Fruit fly (Drosophila melanogaster) whole organism, embryonic: ENCODE measurements around the gene Tim8.

Source experiments
- Atf-2 ChIP-seq: fragments of 200-800 bp; sonication (Bioruptor generic); optimal IDR thresholded peaks from 2 replicates; lab custom pipeline; 2016; ENCODE audit warnings: missing biosample characterization, missing genetic modification characterization
- CG10462 ChIP-seq: fragments of 200-800 bp; sonication (Bioruptor generic); optimal IDR thresholded peaks from 2 replicates; lab custom pipeline; 2016; ENCODE audit warnings: missing biosample characterization, missing genetic modification characterization
- CG11093 ChIP-seq: fragments of 200-800 bp; sonication (Bioruptor generic); IDR thresholded peaks from 3 replicates; pipeline ENCODE4 v1.3.6; 2022; ENCODE audit warnings: missing biosample characterization, missing genetic modification characterization
- CG11560 ChIP-seq: fragments of 200-800 bp; sonication (Bioruptor generic); IDR thresholded peaks from 3 replicates; pipeline ENCODE4 v1.3.6; 2022; ENCODE audit warnings: missing biosample characterization, missing genetic modification characterization
- CG11696 ChIP-seq: fragments of 200-800 bp; sonication (Bioruptor generic); IDR thresholded peaks from 2 replicates; pipeline ENCODE4 v1.3.6; 2022; ENCODE audit warnings: missing biosample characterization, missing genetic modification characterization
- CG13424 ChIP-seq: fragments of 200-800 bp; sonication (Bioruptor generic); optimal IDR thresholded peaks from 2 replicates; lab custom pipeline; 2019; ENCODE audit warnings: missing biosample characterization, mild to moderate bottlenecking, missing genetic modification characterization, moderate library complexity
- CG15514 ChIP-seq: fragments of 200-800 bp; sonication (Bioruptor generic); optimal IDR thresholded peaks from 3 replicates; lab custom pipeline; 2017; ENCODE audit warnings: missing biosample characterization, missing genetic modification characterization, mild to moderate bottlenecking, moderate library complexity, missing genetic modification reagents
- CG17612 ChIP-seq: fragments of 200-800 bp; sonication (Bioruptor generic); IDR thresholded peaks from 2 replicates; pipeline ENCODE4 v1.3.6; 2022; ENCODE audit warnings: missing biosample characterization, missing genetic modification characterization
- CG1832 ChIP-seq: fragments of 200-800 bp; sonication (Bioruptor generic); optimal IDR thresholded peaks from 2 replicates; lab custom pipeline; 2017; ENCODE audit warnings: missing biosample characterization, mild to moderate bottlenecking, missing genetic modification characterization, inconsistent platforms
- CG3281 ChIP-seq: fragments of 200-800 bp; sonication (Bioruptor generic); optimal IDR thresholded peaks from 3 replicates; lab custom pipeline; 2017; ENCODE audit warnings: missing biosample characterization, mild to moderate bottlenecking, missing genetic modification characterization
- CG33213 ChIP-seq: fragments of 200-800 bp; sonication (Bioruptor generic); optimal IDR thresholded peaks from 3 replicates; lab custom pipeline; 2016; ENCODE audit warnings: missing biosample characterization, missing genetic modification characterization
- CG6272 ChIP-seq: fragments of 200-800 bp; sonication (Bioruptor generic); IDR thresholded peaks from 2 replicates; pipeline ENCODE4 v1.3.6; 2022; ENCODE audit warnings: missing biosample characterization, missing genetic modification characterization
- CG6654 ChIP-seq: fragments of 200-800 bp; sonication (Bioruptor generic); optimal IDR thresholded peaks from 2 replicates; lab custom pipeline; 2017; ENCODE audit warnings: missing biosample characterization, mild to moderate bottlenecking, missing genetic modification characterization
- CG6683 ChIP-seq: fragments of 200-800 bp; sonication (Bioruptor generic); optimal IDR thresholded peaks from 2 replicates; lab custom pipeline; 2017; ENCODE audit warnings: missing biosample characterization, mild to moderate bottlenecking, missing genetic modification characterization, missing genetic modification reagents
- CG7357 ChIP-seq: fragments of 200-800 bp; sonication (Bioruptor generic); IDR thresholded peaks from 3 replicates; pipeline ENCODE4 v1.3.6; 2022; ENCODE audit warnings: missing biosample characterization, missing genetic modification characterization
- CG8944 ChIP-seq: fragments of 200-800 bp; sonication (Bioruptor generic); optimal IDR thresholded peaks from 3 replicates; lab custom pipeline; 2016; ENCODE audit warnings: missing biosample characterization, missing genetic modification characterization
- CG9817 ChIP-seq: fragments of 200-800 bp; sonication (Bioruptor generic); optimal IDR thresholded peaks from 2 replicates; lab custom pipeline; 2018; ENCODE audit warnings: missing biosample characterization, mild to moderate bottlenecking, missing genetic modification characterization, moderate library complexity
- E2f1 ChIP-seq: fragments of 200-800 bp; sonication (Bioruptor generic); IDR thresholded peaks from 2 replicates; pipeline ENCODE4 v1.3.6; 2022; ENCODE audit warnings: missing biosample characterization, missing genetic modification characterization
- Gug ChIP-seq: fragments of 200-800 bp; sonication (Bioruptor generic); IDR thresholded peaks from 4 replicates; pipeline ENCODE4 v1.3.6; 2022; ENCODE audit warnings: missing biosample characterization, missing genetic modification characterization
- Hr39 ChIP-seq: fragments of >200 bp; optimal IDR thresholded peaks from 2 replicates; lab custom pipeline; 2017
- MBD-R2 ChIP-seq: fragments of 200-800 bp; sonication (Bioruptor generic); IDR thresholded peaks from 2 replicates; pipeline ENCODE4 v1.3.6; 2022; ENCODE audit warnings: missing biosample characterization, missing genetic modification characterization
- Myb ChIP-seq: fragments of 200-800 bp; sonication (Bioruptor generic); optimal IDR thresholded peaks from 2 replicates; lab custom pipeline; 2016; ENCODE audit warnings: missing biosample characterization, missing genetic modification characterization
- NC2β ChIP-seq: fragments of 200-800 bp; sonication (Bioruptor generic); optimal IDR thresholded peaks from 2 replicates; lab custom pipeline; 2016; ENCODE audit warnings: missing biosample characterization, missing genetic modification characterization
- Nf-YC ChIP-seq: fragments of 200-800 bp; optimal IDR thresholded peaks from 3 replicates; lab custom pipeline; 2019; ENCODE audit warnings: missing biosample characterization, mild to moderate bottlenecking, missing genetic modification characterization, moderate library complexity
- Oaz ChIP-seq: fragments of 200-800 bp; sonication (Bioruptor generic); IDR thresholded peaks from 2 replicates; pipeline ENCODE4 v1.3.6; 2022; ENCODE audit warnings: missing biosample characterization, missing genetic modification characterization
- PHDP ChIP-seq: fragments of 200-800 bp; sonication (Bioruptor generic); optimal IDR thresholded peaks from 3 replicates; lab custom pipeline; 2018; ENCODE audit warnings: missing biosample characterization, mild to moderate bottlenecking, missing genetic modification characterization, moderate library complexity
- Taf1 ChIP-seq: fragments of 200-800 bp; sonication (Bioruptor generic); IDR thresholded peaks from 2 replicates; pipeline ENCODE4 v1.3.6; 2022; ENCODE audit warnings: missing biosample characterization, missing genetic modification characterization
- Trl ChIP-seq, 3 experiments: fragments of >200 bp in 2 of 3; fragments of 200-800 bp in 1 of 3; sonication (Bioruptor generic) in 1 of 3; optimal IDR thresholded peaks; 2 replicates in 1 of 3; 3 replicates in 2 of 3; lab custom pipeline; 2016 to 2017; ENCODE audit warnings: missing biosample characterization in 1 of 3, missing genetic modification characterization in 1 of 3
- ci ChIP-seq: fragments of 200-800 bp; sonication (Bioruptor generic); IDR thresholded peaks from 3 replicates; pipeline ENCODE4 v1.3.6; 2022; ENCODE audit warnings: missing biosample characterization, missing genetic modification characterization
- dpn ChIP-seq, 2 experiments: fragments of 200-800 bp; sonication (Bioruptor generic); optimal IDR thresholded peaks; 3 replicates each; lab custom pipeline; 2016; ENCODE audit warnings: missing biosample characterization in 2 of 2, missing genetic modification characterization in 2 of 2
- fd3F ChIP-seq: fragments of 200-800 bp; sonication (Bioruptor generic); optimal IDR thresholded peaks from 2 replicates; lab custom pipeline; 2018; ENCODE audit warnings: missing biosample characterization, mild to moderate bottlenecking, missing genetic modification characterization, moderate library complexity
- gcm ChIP-seq: fragments of 200-800 bp; sonication (Bioruptor generic); optimal IDR thresholded peaks from 2 replicates; lab custom pipeline; 2019; ENCODE audit warnings: missing biosample characterization, mild to moderate bottlenecking, missing genetic modification characterization, moderate library complexity
- her ChIP-seq: fragments of 200-800 bp; sonication (Bioruptor generic); optimal IDR thresholded peaks from 2 replicates; lab custom pipeline; 2016; ENCODE audit warnings: missing biosample characterization, missing genetic modification characterization
- hkb ChIP-seq, 2 experiments: fragments of 200-800 bp in 1 of 2; fragments of >200 bp in 1 of 2; sonication (Bioruptor generic) in 1 of 2; IDR thresholded peaks in 1 of 2; optimal IDR thresholded peaks in 1 of 2; 2 replicates each; pipeline versions ENCODE4 v1.3.6 to Lab custom; 2017 to 2022; ENCODE audit warnings: missing biosample characterization in 1 of 2, missing genetic modification characterization in 1 of 2
- ind ChIP-seq: fragments of 200-800 bp; sonication (Bioruptor generic); optimal IDR thresholded peaks from 3 replicates; lab custom pipeline; 2016; ENCODE audit warnings: missing biosample characterization, missing genetic modification characterization
- kay ChIP-seq: fragments of 200-800 bp; sonication (Bioruptor generic); optimal IDR thresholded peaks from 2 replicates; lab custom pipeline; 2016; ENCODE audit warnings: missing biosample characterization, missing genetic modification characterization
- lilli ChIP-seq: fragments of 200-800 bp; sonication (Bioruptor generic); optimal IDR thresholded peaks from 3 replicates; lab custom pipeline; 2016; ENCODE audit warnings: missing biosample characterization, missing genetic modification characterization
- lmd ChIP-seq: fragments of 200-800 bp; sonication (Bioruptor generic); IDR thresholded peaks from 2 replicates; pipeline ENCODE4 v1.3.6; 2022; ENCODE audit warnings: missing biosample characterization, missing genetic modification characterization
- luna ChIP-seq: fragments of 200-800 bp; sonication (Bioruptor generic); optimal IDR thresholded peaks from 2 replicates; lab custom pipeline; 2016; ENCODE audit warnings: missing biosample characterization, missing genetic modification characterization
- mirr ChIP-seq: fragments of 200-800 bp; sonication (Bioruptor generic); optimal IDR thresholded peaks from 3 replicates; lab custom pipeline; 2018; ENCODE audit warnings: missing biosample characterization, mild to moderate bottlenecking, missing genetic modification characterization
- onecut ChIP-seq: fragments of 200-800 bp; sonication (Bioruptor generic); IDR thresholded peaks from 2 replicates; pipeline ENCODE4 v1.3.6; 2022; ENCODE audit warnings: missing biosample characterization, missing genetic modification characterization
- ranshi ChIP-seq: fragments of 200-800 bp; sonication (Bioruptor generic); IDR thresholded peaks from 2 replicates; pipeline ENCODE4 v1.3.6; 2022; ENCODE audit warnings: missing biosample characterization, missing genetic modification characterization
- salm ChIP-seq: fragments of 200-800 bp; sonication (Bioruptor generic); optimal IDR thresholded peaks from 2 replicates; lab custom pipeline; 2018; ENCODE audit warnings: missing biosample characterization, mild to moderate bottlenecking, missing genetic modification characterization
- sisA ChIP-seq: fragments of 200-800 bp; sonication (Bioruptor generic); IDR thresholded peaks from 2 replicates; pipeline ENCODE4 v1.3.6; 2022; ENCODE audit warnings: missing biosample characterization, missing genetic modification characterization
- ssp ChIP-seq: fragments of 200-800 bp; sonication (Bioruptor generic); IDR thresholded peaks from 2 replicates; pipeline ENCODE4 v1.3.6; 2022; ENCODE audit warnings: missing biosample characterization, missing genetic modification characterization
- stc ChIP-seq: fragments of 200-800 bp; sonication (Bioruptor generic); IDR thresholded peaks from 2 replicates; pipeline ENCODE4 v1.3.6; 2022; ENCODE audit warnings: missing biosample characterization, missing genetic modification characterization
- sug ChIP-seq: fragments of 200-800 bp; optimal IDR thresholded peaks from 2 replicates; lab custom pipeline; 2019; ENCODE audit warnings: missing biosample characterization, mild to moderate bottlenecking, missing genetic modification characterization, moderate library complexity
- tgo ChIP-seq: fragments of 200-800 bp; sonication (Bioruptor generic); IDR thresholded peaks from 3 replicates; pipeline ENCODE4 v1.3.6; 2022; ENCODE audit warnings: missing biosample characterization, missing genetic modification characterization
- tx ChIP-seq: fragments of 200-800 bp; sonication (Bioruptor generic); optimal IDR thresholded peaks from 2 replicates; lab custom pipeline; 2016; ENCODE audit warnings: missing biosample characterization, missing genetic modification characterization
- wdn ChIP-seq: fragments of 200-800 bp; sonication (Bioruptor generic); IDR thresholded peaks from 2 replicates; pipeline ENCODE4 v1.3.6; 2022; ENCODE audit warnings: missing biosample characterization, missing genetic modification characterization

Gene Tim8

DNA sequence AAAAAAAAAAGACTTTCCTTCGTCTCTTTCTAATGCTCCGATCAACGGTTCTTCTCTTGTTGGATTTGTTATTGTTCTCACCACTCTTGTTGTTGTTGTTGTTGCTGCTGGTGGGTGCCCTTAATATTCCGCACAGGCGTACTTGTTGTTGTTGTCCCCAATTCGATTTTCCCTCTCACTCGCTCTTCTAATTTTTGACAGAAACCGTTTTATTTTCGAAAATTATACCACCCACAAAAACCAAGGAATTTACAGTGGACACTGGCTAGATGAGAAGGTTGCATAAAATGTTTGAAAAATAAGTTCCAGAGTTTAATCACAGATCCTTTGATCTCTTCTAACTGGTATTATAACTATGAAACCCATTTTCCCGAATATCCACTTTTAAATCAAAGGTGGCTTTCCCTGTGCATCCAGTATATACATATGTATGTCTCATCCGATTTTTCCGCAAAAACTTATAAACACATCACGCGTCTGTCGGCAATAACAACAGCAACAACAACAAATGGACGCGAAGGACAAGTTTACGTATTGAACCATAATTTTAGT, 23.2 kb downstream of the Tim8 start (continued):
- TF ChIP-seq Taf1 (GFP tag; lab: Robert Waterston, UW) = peak; percentile 56
- TF ChIP-seq ssp = peak; percentile 35; the same call in 1 of the 2 replicates
- peak; percentile 44 for TF ChIP-seq CG13424 (tag; lab: Kevin White, UChicago)
- no peak for TF ChIP-seq CG11696 (GFP tag; lab: Robert Waterston, UW)
- TF ChIP-seq hkb (optimal IDR thresholded peaks at IDR 0.05; lab: Kevin White, UChicago) = no peak
- TF ChIP-seq hkb (GFP tag; IDR thresholded peaks at IDR 0.05; lab: Robert Waterston, UW) = peak; percentile 56; the same call in 1 of the 2 replicates
- 0 out of 3 replicates have a peak, but pooled peaks have one; percentile 36 for TF ChIP-seq CG11093 (GFP tag; lab: Robert Waterston, UW)
- TF ChIP-seq Trl (optimal IDR thresholded peaks at IDR 0.05; lab: Kevin White, UChicago) = no peak
- peak; percentile 1 for TF ChIP-seq Trl (GFP tag; optimal IDR thresholded peaks at IDR 0.05; lab: Kevin White, UChicago)
- no peak for TF ChIP-seq her (GFP tag; lab: Kevin White, UChicago)
- peak in 1 of 2 experiments; percentile 30 for TF ChIP-seq dpn (GFP tag; optimal IDR thresholded peaks at IDR 0.05; lab: Kevin White, UChicago)
- peak; percentile 33 for TF ChIP-seq PHDP (tag; lab: Kevin White, UChicago)
- no peak for TF ChIP-seq CG1832 (GFP tag; lab: Kevin White, UChicago)
- peak; percentile 40 for TF ChIP-seq CG8944 (GFP tag; lab: Kevin White, UChicago)
- TF ChIP-seq kay = no peak
- TF ChIP-seq E2f1 (GFP tag; lab: Robert Waterston, UW) = peak; percentile 36
- peak; percentile 11; the same call in 1 of the 2 replicates for TF ChIP-seq MBD-R2 (GFP tag; lab: Robert Waterston, UW)
- TF ChIP-seq Oaz = peak; percentile 57
- TF ChIP-seq CG10462 (GFP tag; lab: Kevin White, UChicago) = no peak
- peak; percentile 63; the same call in 3 of the 4 replicates for TF ChIP-seq Gug (GFP tag; lab: Robert Waterston, UW)
- TF ChIP-seq stc = peak; percentile 68
- TF ChIP-seq tgo = peak; percentile 44; the same call in 1 of the 3 replicates
- peak; percentile 29 for TF ChIP-seq tx
- peak; percentile 10 for TF ChIP-seq luna (GFP tag; lab: Kevin White, UChicago)
- TF ChIP-seq CG6654 (GFP tag; lab: Kevin White, UChicago) = no peak
- TF ChIP-seq sisA = peak; percentile 64
- TF ChIP-seq Atf-2 (GFP tag; lab: Kevin White, UChicago) = no peak
- peak; percentile 74 for TF ChIP-seq ranshi (GFP tag; lab: Robert Waterston, UW)
- TF ChIP-seq sug (tag; lab: Kevin White, UChicago) = peak; percentile 11
- TF ChIP-seq CG11560 (tag; lab: Robert Waterston, UW) = peak; percentile 46; the same call in 1 of the 3 replicates
- TF ChIP-seq Hr39 (lab: Kevin White, UChicago) = no peak
- TF ChIP-seq lilli (GFP tag; lab: Kevin White, UChicago) = peak; percentile 43
- peak; percentile 44; the same call in 1 of the 3 replicates for TF ChIP-seq ci (GFP tag; lab: Robert Waterston, UW)
- 0 out of 2 replicates have a peak, but pooled peaks have one; percentile 44 for TF ChIP-seq CG6272 (GFP tag; lab: Robert Waterston, UW)
- peak; percentile 46 for TF ChIP-seq fd3F
- TF ChIP-seq onecut (GFP tag; lab: Robert Waterston, UW) = no peak
- TF ChIP-seq CG33213 (GFP tag; lab: Kevin White, UChicago) = no peak
- TF ChIP-seq gcm = no peak
- TF ChIP-seq ind (GFP tag; lab: Kevin White, UChicago) = peak; percentile 45
- peak; percentile 5 for TF ChIP-seq CG15514
- no peak for TF ChIP-seq Myb (GFP tag; lab: Kevin White, UChicago)
- TF ChIP-seq CG3281 = peak; percentile 27
- TF ChIP-seq CG7357 = peak; percentile 53; the same call in 2 of the 3 replicates
- TF ChIP-seq NC2β (GFP tag; lab: Kevin White, UChicago) = no peak
- no peak for TF ChIP-seq CG6683 (GFP tag; lab: Kevin White, UChicago)
- TF ChIP-seq wdn = peak; percentile 57
- TF ChIP-seq CG9817 (tag; lab: Kevin White, UChicago) = peak; percentile 64
- TF ChIP-seq CG17612 (GFP tag; lab: Robert Waterston, UW) = peak; percentile 42; the same call in 1 of the 2 replicates
- no peak for TF ChIP-seq Nf-YC (tag; lab: Kevin White, UChicago)
- no peak for TF ChIP-seq mirr (GFP tag; lab: Kevin White, UChicago)
- TF ChIP-seq salm = peak; percentile 13
- TF ChIP-seq lmd (GFP tag; lab: Robert Waterston, UW) = peak; percentile 73; the same call in 1 of the 2 replicates
